Worm (Caenorhabditis elegans) whole organism, L3 larva: ENCODE measurements around the gene cdt-2.

Experiments used
- R02D3.7 ChIP-seq: fragments of 150-350 bp; optimal IDR thresholded peaks from 2 replicates; lab custom pipeline; 2014; ENCODE audit warnings: missing biosample characterization, missing genetic modification characterization
- aly-2 ChIP-seq: fragments of 150-350 bp; optimal IDR thresholded peaks from 2 replicates; lab custom pipeline; 2014; ENCODE audit warnings: missing biosample characterization, missing genetic modification characterization
- ceh-16 ChIP-seq: sonication (generic microtip); optimal IDR thresholded peaks from 2 replicates; lab custom pipeline; 2017; ENCODE audit warnings: missing biosample characterization, missing genetic modification characterization
- ceh-9 ChIP-seq: sonication (generic microtip); optimal IDR thresholded peaks from 2 replicates; lab custom pipeline; 2018; ENCODE audit warnings: missing biosample characterization, missing genetic modification characterization
- daf-12 ChIP-seq: fragments of 150-350 bp; optimal IDR thresholded peaks from 2 replicates; lab custom pipeline; 2014; ENCODE audit warnings: missing biosample characterization, missing genetic modification reagents, missing genetic modification characterization
- egl-27 ChIP-seq: sonication (generic microtip); optimal IDR thresholded peaks from 4 replicates; lab custom pipeline; 2017; ENCODE audit warnings: missing biosample characterization, missing genetic modification reagents, missing genetic modification characterization
- egl-5 ChIP-seq: fragments of 150-350 bp; optimal IDR thresholded peaks from 2 replicates; lab custom pipeline; 2017; ENCODE audit warnings: missing biosample characterization, missing genetic modification reagents, missing genetic modification characterization, inconsistent platforms
- elt-1 ChIP-seq: fragments of 150-350 bp; optimal IDR thresholded peaks from 2 replicates; lab custom pipeline; 2014; ENCODE audit warnings: missing biosample characterization, missing genetic modification characterization
- elt-3 ChIP-seq, 3 experiments: fragments of 150-350 bp in 1 of 3; sonication (generic microtip) in 2 of 3; optimal IDR thresholded peaks; 2 replicates in 2 of 3; 4 replicates in 1 of 3; lab custom pipeline; 2014 to 2017; ENCODE audit warnings: missing biosample characterization in 3 of 3, missing genetic modification characterization in 3 of 3
- fkh-10 ChIP-seq: sonication (generic microtip); optimal IDR thresholded peaks from 2 replicates; lab custom pipeline; 2017; ENCODE audit warnings: missing biosample characterization, missing genetic modification reagents, missing genetic modification characterization
- fkh-2 ChIP-seq: fragments of 150-350 bp; optimal IDR thresholded peaks from 2 replicates; lab custom pipeline; 2014; ENCODE audit warnings: missing biosample characterization, missing genetic modification reagents, missing genetic modification characterization
- fos-1 ChIP-seq: fragments of 150-350 bp; optimal IDR thresholded peaks from 2 replicates; lab custom pipeline; 2014; ENCODE audit warnings: missing biosample characterization, missing genetic modification characterization
- jun-1 ChIP-seq: fragments of 150-350 bp; optimal IDR thresholded peaks from 2 replicates; lab custom pipeline; 2014; ENCODE audit warnings: missing biosample characterization, missing genetic modification reagents, missing genetic modification characterization
- lin-15B ChIP-seq: fragments of 150-350 bp; optimal IDR thresholded peaks from 2 replicates; lab custom pipeline; 2014; ENCODE audit warnings: missing biosample characterization, missing genetic modification characterization
- mdl-1 ChIP-seq: fragments of 150-350 bp; optimal IDR thresholded peaks from 2 replicates; lab custom pipeline; 2014; ENCODE audit warnings: missing biosample characterization, missing genetic modification characterization
- mml-1 ChIP-seq: fragments of 150-350 bp; sonication (generic microtip); optimal IDR thresholded peaks from 3 replicates; lab custom pipeline; 2014; ENCODE audit warnings: missing biosample characterization, missing genetic modification characterization
- nfya-1 ChIP-seq: sonication (generic microtip); optimal IDR thresholded peaks from 2 replicates; lab custom pipeline; 2017; ENCODE audit warnings: missing genetic modification characterization, mild to moderate bottlenecking, missing compliant biosample characterization, antibody characterized with exemption, moderate library complexity; ENCODE audit not compliant: insufficient read depth
- nhr-23 ChIP-seq: fragments of 150-350 bp; optimal IDR thresholded peaks from 2 replicates; lab custom pipeline; 2014; ENCODE audit warnings: missing biosample characterization, missing genetic modification reagents, missing genetic modification characterization
- nhr-25 ChIP-seq: sonication (generic microtip); optimal IDR thresholded peaks from 2 replicates; lab custom pipeline; 2017; ENCODE audit warnings: missing biosample characterization, missing genetic modification characterization
- nhr-28 ChIP-seq: fragments of 150-350 bp; optimal IDR thresholded peaks from 2 replicates; lab custom pipeline; 2014; ENCODE audit warnings: missing biosample characterization, missing genetic modification characterization
- nhr-43 ChIP-seq: sonication (generic microtip); optimal IDR thresholded peaks from 2 replicates; lab custom pipeline; 2016; ENCODE audit warnings: mild to moderate bottlenecking, missing genetic modification characterization, missing compliant biosample characterization; ENCODE audit not compliant: poor library complexity, severe bottlenecking
- nhr-67 ChIP-seq: fragments of 150-350 bp; optimal IDR thresholded peaks from 2 replicates; lab custom pipeline; 2014; ENCODE audit warnings: missing biosample characterization, missing genetic modification characterization
- nhr-76 ChIP-seq: fragments of 150-350 bp; sonication (generic microtip); optimal IDR thresholded peaks from 5 replicates; lab custom pipeline; 2014; ENCODE audit warnings: missing biosample characterization, missing genetic modification characterization
- nhr-77 ChIP-seq: fragments of 150-350 bp; optimal IDR thresholded peaks from 2 replicates; lab custom pipeline; 2014; ENCODE audit warnings: missing biosample characterization, missing genetic modification characterization
- pha-4 ChIP-seq: fragments of 150-350 bp; optimal IDR thresholded peaks from 2 replicates; lab custom pipeline; 2014; ENCODE audit warnings: missing biosample characterization, missing genetic modification reagents, missing genetic modification characterization
- pqm-1 ChIP-seq: fragments of 150-350 bp; optimal IDR thresholded peaks from 2 replicates; lab custom pipeline; 2017; ENCODE audit warnings: missing biosample characterization, missing genetic modification characterization, inconsistent platforms
- skn-1 ChIP-seq: fragments of 150-350 bp; optimal IDR thresholded peaks from 2 replicates; lab custom pipeline; 2014; ENCODE audit warnings: missing biosample characterization, missing genetic modification characterization
- snpc-4 ChIP-seq: fragments of 150-350 bp; optimal IDR thresholded peaks from 2 replicates; lab custom pipeline; 2014; ENCODE audit warnings: missing biosample characterization, missing genetic modification characterization
- tbx-2 ChIP-seq: sonication (generic microtip); optimal IDR thresholded peaks from 2 replicates; lab custom pipeline; 2016; ENCODE audit warnings: mild to moderate bottlenecking, missing genetic modification characterization, missing compliant biosample characterization
- unc-39 ChIP-seq: sonication (generic microtip); optimal IDR thresholded peaks from 4 replicates; lab custom pipeline; 2017; ENCODE audit warnings: missing biosample characterization, missing genetic modification characterization
- ztf-4 ChIP-seq: fragments of 150-350 bp; optimal IDR thresholded peaks from 2 replicates; lab custom pipeline; 2014; ENCODE audit warnings: missing biosample characterization, missing genetic modification characterization

cdt-2 gene

DNA sequence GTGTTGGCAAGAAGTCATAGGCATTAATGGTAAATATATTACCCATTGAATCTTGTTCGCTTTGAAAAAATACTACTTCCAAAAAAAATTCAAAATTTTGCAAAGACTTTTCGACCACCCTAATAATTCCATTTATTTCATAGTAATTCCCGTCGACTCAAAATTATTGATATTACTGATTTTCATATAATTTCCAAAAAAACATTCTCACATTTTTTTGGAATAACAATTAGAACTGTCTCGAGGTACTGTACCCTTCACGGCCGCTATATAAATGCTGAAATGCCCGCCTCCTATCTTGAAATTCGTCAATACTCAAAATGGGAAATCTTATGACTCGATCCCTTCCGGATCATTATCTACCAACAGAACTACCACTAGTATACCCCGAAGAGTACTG is 32.6 kb upstream of the cdt-2 start, which contains the start of gene F14H8.4:
TSS of gene F14H8.4 (plus strand) at position 301 of the 400 bp plus-strand sequence.
- TF ChIP-seq unc-39 (tag; lab: Kevin White, UChicago), result no peak
- no peak for TF ChIP-seq tbx-2 (tag; lab: Kevin White, UChicago)
- TF ChIP-seq nhr-23, result no peak
- TF ChIP-seq lin-15B (tag; lab: Kevin White, UChicago), result no peak
- no peak for TF ChIP-seq nhr-67 (tag; lab: Kevin White, UChicago)

DNA sequence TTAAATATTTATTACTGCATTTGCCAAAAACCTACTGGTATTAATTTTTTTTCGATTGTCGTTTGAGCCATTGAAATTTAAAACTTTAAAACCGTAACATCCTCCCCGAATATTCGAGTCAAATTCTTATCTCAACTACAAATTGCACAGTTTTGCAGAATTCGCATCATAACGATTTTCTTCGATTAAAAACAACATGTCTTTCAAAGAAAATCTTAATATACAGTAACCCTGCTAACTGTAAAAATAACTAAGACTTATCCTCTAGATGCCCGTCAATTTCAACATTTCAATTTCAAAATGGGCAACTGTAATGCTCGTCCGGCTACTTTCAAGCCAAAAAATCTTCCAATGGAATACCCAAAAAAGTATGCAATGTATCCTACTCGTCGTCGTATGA is 29.8 kb upstream of the cdt-2 start, which contains the start of gene F14H8.5:
TSS of gene F14H8.5 (plus strand) at position 301 of the 400 bp plus-strand sequence.
- TF ChIP-seq fkh-2 (tag; lab: Kevin White, UChicago) (no peak), egl-5 (tag; lab: Kevin White, UChicago) (no peak), nhr-43 (no peak), nhr-77 (tag; lab: Kevin White, UChicago) (no peak), jun-1 (no peak), elt-1 (tag; lab: Kevin White, UChicago) (no peak), ztf-4 (tag; lab: Kevin White, UChicago) (no peak), snpc-4 (tag; lab: Kevin White, UChicago) (no peak)
- TF ChIP-seq, all 47 proteins: peak for 0

DNA sequence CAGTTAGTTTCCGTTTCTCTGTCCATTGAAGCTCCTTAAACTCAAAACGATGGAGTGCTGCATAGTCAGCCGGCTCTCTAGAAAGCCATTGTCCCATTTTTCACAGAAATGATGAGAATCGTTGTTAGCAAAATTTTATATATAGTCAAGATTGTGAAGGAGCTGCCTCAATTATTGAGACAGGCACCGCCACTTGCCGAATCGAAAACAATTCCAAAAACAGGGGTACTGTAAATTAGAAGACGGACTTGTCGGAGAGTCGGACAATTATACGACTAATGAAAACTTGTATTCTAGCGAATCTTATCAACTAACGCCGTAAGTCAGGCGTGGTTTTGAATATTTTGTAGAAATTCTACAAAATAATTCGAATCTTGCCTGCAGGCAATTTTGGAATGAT is 29.3 kb upstream of the cdt-2 start, which contains the start of gene F14H8.2:
TSS of gene F14H8.2 (minus strand) at position 101 of the 400 bp plus-strand sequence.
- TF ChIP-seq skn-1 (tag; lab: Kevin White, UChicago) (no peak), pqm-1 (tag; lab: Kevin White, UChicago) (no peak), nhr-25 (tag; lab: Kevin White, UChicago) (no peak), nfya-1 (no peak), elt-3 (tag; optimal IDR thresholded peaks at IDR 0.05; lab: Kevin White, UChicago) (no peak), mdl-1 (tag; lab: Kevin White, UChicago) (no peak), R02D3.7 (tag; lab: Kevin White, UChicago) (no peak), fkh-10 (GFP tag; lab: Kevin White, UChicago) (no peak), daf-12 (no peak), snpc-4 (tag; lab: Kevin White, UChicago) (no peak)

DNA sequence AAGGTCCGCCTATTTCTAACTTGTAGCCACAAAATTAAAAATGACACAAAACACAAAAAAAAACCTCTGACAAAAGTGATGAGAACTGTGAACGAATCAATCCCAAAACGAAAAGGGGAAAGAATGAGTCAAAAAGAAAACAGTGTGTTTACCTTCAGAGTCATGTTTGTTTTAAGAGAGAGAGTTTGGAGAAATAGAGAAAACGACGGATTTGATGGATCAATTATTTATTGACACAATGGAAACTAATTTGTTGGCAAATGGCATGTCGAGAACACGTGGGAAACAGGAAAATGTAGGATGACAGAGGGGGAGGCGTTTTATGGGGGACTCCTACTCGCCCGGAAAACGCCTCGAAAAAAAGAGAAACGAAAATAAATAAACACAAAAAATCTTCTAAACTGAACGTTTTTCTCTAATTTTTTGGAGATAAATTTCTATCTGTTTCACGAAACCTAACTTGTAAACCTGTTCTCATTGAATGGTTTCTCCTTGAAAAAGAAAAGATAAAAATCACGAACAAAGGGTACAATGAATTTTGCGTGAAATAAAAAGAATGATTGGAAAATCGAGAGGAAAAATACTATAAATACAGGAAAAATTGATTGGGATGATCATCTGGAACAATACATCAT is 26.0 kb upstream of the cdt-2 start:
- peak; percentile 19 for TF ChIP-seq nhr-25 (tag; lab: Kevin White, UChicago)
- no peak for TF ChIP-seq fos-1 (tag; lab: Kevin White, UChicago)
- peak; percentile 94 for TF ChIP-seq pha-4
- no peak for TF ChIP-seq nhr-76
- TF ChIP-seq egl-5 (tag; lab: Kevin White, UChicago), result peak; percentile 1
- TF ChIP-seq ceh-9 (tag; lab: Kevin White, UChicago), result no peak

DNA sequence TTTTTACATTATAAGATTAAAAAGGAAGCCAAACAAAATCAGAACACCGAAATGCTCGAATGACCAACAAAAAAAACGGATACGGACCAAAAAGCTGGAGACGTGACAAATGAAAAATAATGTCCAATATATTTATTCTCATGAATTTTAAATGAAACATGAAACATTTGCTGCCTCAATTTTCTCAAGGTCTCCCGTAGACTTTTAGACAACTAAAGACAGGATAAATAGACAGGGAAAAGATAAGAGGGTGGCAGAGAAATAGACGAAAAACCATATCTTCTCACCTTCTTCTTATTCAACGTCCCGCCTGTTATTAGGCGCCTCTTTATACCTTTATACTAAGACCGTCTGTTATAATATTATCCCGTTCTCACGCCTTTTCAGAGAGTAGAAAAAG is 24.9 kb upstream of the cdt-2 start:
- TF ChIP-seq nhr-67 (tag; lab: Kevin White, UChicago) (no peak), nhr-25 (tag; lab: Kevin White, UChicago) (peak; percentile 69), aly-2 (tag; lab: Kevin White, UChicago) (no peak)

DNA sequence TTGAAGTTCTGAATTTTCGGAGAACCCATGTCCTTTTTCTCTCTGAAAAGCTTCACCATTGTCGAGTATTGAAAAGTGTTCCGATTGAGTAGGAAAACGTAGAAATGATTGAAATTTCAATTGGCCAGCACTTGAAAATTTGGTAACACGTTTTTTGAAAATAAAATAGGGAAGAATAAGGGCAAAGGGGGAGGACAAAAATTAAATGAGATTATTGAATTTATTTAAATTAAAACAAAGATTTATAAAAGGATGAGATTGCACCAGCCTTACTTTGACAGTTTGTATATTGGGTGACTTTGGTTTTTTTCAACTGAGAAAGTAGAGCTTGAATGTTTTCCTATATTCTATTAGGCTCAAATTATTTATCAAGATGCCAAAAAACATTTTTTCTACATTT is 23.2 kb upstream of the cdt-2 start, which contains the start of gene obr-2:
TSS of gene obr-2 (minus strand) at position 101 of the 400 bp plus-strand sequence.
- TF ChIP-seq tbx-2 (tag; lab: Kevin White, UChicago), result no peak
- TF ChIP-seq nhr-77 (tag; lab: Kevin White, UChicago), result no peak
- no peak for TF ChIP-seq lin-15B (tag; lab: Kevin White, UChicago)
- no peak for TF ChIP-seq fkh-2 (tag; lab: Kevin White, UChicago)
- TF ChIP-seq fkh-10 (GFP tag; lab: Kevin White, UChicago), result no peak
- no peak for TF ChIP-seq mml-1 (tag; lab: Kevin White, UChicago)
- no peak for TF ChIP-seq aly-2 (tag; lab: Kevin White, UChicago)
- TF ChIP-seq ceh-16, result no peak
- TF ChIP-seq egl-27 (tag; lab: Kevin White, UChicago), result no peak
- no peak for TF ChIP-seq elt-1 (tag; lab: Kevin White, UChicago)
- TF ChIP-seq nhr-28 (tag; lab: Kevin White, UChicago), result no peak
- no peak for TF ChIP-seq daf-12
- no peak for TF ChIP-seq nhr-76
